Worm (Caenorhabditis elegans): ENCODE measurements around the gene pho-8.

DNA sequence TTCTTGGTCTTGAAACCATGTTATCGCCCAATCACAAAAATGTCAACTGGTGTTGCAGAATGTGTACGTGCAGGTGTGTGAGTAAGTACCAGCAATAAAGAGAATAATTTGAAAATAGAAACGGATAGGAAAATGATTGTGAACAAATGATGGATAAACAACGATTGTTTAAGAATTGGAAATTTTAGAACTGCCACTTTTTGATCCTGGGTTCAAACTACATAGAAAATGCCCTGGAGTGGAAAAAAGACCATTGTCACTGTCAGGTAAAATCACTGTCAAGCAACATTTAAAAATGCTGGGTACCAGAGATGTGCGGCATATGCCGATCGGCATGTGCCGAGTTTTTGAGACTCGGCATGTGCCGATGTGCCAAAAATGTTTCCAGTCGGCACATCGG lies 49.8 kb downstream of the pho-8 start:
- no peak for TF ChIP-seq K02D7.2 (tag; optimal IDR thresholded peaks at IDR 0.05)
- TF ChIP-seq elt-4 (tag; optimal IDR thresholded peaks at IDR 0.05), result no peak
- no peak for TF ChIP-seq madf-2 (tag; optimal IDR thresholded peaks at IDR 0.05)
- no peak for TF ChIP-seq pat-9 (tag; optimal IDR thresholded peaks at IDR 0.05)
